Worm (Caenorhabditis elegans) whole organism, L1 larva: ENCODE data around the gene exc-7.

Experiments used
- C04F5.9 ChIP-seq: sonication (generic microtip); optimal IDR thresholded peaks from 2 replicates; lab custom pipeline; 2016; ENCODE audit warnings: missing genetic modification characterization, missing compliant biosample characterization
- C34B4.2 ChIP-seq: sonication (generic microtip); optimal IDR thresholded peaks from 2 replicates; lab custom pipeline; 2017; ENCODE audit warnings: mild to moderate bottlenecking, missing genetic modification characterization, missing compliant biosample characterization
- F16B12.6 ChIP-seq: fragments of 150-350 bp; optimal IDR thresholded peaks from 2 replicates; lab custom pipeline; 2014; ENCODE audit warnings: missing biosample characterization, missing genetic modification characterization
- blmp-1 ChIP-seq: fragments of 150-350 bp; optimal IDR thresholded peaks from 2 replicates; lab custom pipeline; 2014; ENCODE audit warnings: missing biosample characterization, missing genetic modification characterization
- ceh-8 ChIP-seq: fragments of 200-800 bp; sonication (Bioruptor generic); optimal IDR thresholded peaks from 2 replicates; lab custom pipeline; 2018; ENCODE audit warnings: mild to moderate bottlenecking, missing genetic modification characterization, moderate library complexity, missing compliant biosample characterization
- ceh-82 ChIP-seq, 3 experiments: fragments of 150-350 bp in 1 of 3; sonication (generic microtip) in 2 of 3; optimal IDR thresholded peaks; 2 replicates each; lab custom pipeline; 2014 to 2017; ENCODE audit warnings: missing biosample characterization in 3 of 3, missing genetic modification characterization in 3 of 3
- ceh-90 ChIP-seq: sonication (generic microtip); optimal IDR thresholded peaks from 2 replicates; lab custom pipeline; 2016; ENCODE audit warnings: missing genetic modification characterization, missing compliant biosample characterization
- dpl-1 ChIP-seq, 3 experiments: fragments of 150-350 bp in 2 of 3; sonication (generic microtip) in 1 of 3; optimal IDR thresholded peaks; 2 replicates each; lab custom pipeline; 2014 to 2017; ENCODE audit warnings: missing biosample characterization in 3 of 3, missing genetic modification characterization in 3 of 3, missing genetic modification reagents in 3 of 3
- dsc-1 ChIP-seq: sonication (generic microtip); optimal IDR thresholded peaks from 2 replicates; lab custom pipeline; 2016; ENCODE audit warnings: mild to moderate bottlenecking, missing genetic modification characterization, missing compliant biosample characterization
- efl-1 ChIP-seq, 4 experiments: fragments of 150-350 bp; optimal IDR thresholded peaks in 3 of 4; peaks in 1 of 4; 1 replicate in 1 of 4; 2 replicates in 3 of 4; lab custom pipeline; 2014; ENCODE audit warnings: missing biosample characterization in 2 of 4, missing genetic modification characterization in 2 of 4, missing genetic modification reagents in 2 of 4
- efl-3 ChIP-seq: fragments of 200-800 bp; sonication (Bioruptor generic); optimal IDR thresholded peaks from 2 replicates; lab custom pipeline; 2018; ENCODE audit warnings: mild to moderate bottlenecking, missing genetic modification characterization, missing compliant biosample characterization
- egl-13 ChIP-seq: sonication (generic microtip); optimal IDR thresholded peaks from 2 replicates; lab custom pipeline; 2016; ENCODE audit warnings: missing genotype, missing genetic modification reagents, missing genetic modification characterization, missing compliant biosample characterization
- elt-3 ChIP-seq, 6 experiments: fragments of 150-350 bp in 1 of 6; sonication (generic microtip); optimal IDR thresholded peaks; 2 replicates each; lab custom pipeline; 2017 to 2018; ENCODE audit warnings: missing biosample characterization in 6 of 6, missing genetic modification characterization in 6 of 6, inconsistent platforms in 1 of 6
- ets-5 ChIP-seq: fragments of 200-800 bp; sonication (Bioruptor generic); IDR thresholded peaks from 2 replicates; pipeline ENCODE4 v1.3.6; 2022; ENCODE audit warnings: missing genetic modification characterization, missing compliant biosample characterization
- fos-1 ChIP-seq: fragments of 150-350 bp; optimal IDR thresholded peaks from 2 replicates; lab custom pipeline; 2014; ENCODE audit warnings: missing biosample characterization, missing genetic modification characterization
- grh-1 ChIP-seq: fragments of 200-800 bp; sonication (Bioruptor generic); IDR thresholded peaks from 2 replicates; pipeline ENCODE4 v1.3.6; 2022; ENCODE audit warnings: missing genetic modification reagents, missing genetic modification characterization, missing compliant biosample characterization
- hlh-17 ChIP-seq: fragments of 200-800 bp; sonication (Bioruptor generic); optimal IDR thresholded peaks from 2 replicates; lab custom pipeline; 2018; ENCODE audit warnings: missing genetic modification characterization, mild to moderate bottlenecking, missing compliant biosample characterization, moderate library complexity, borderline replicate concordance
- isw-1 ChIP-seq: fragments of 200-800 bp; sonication (Bioruptor generic); IDR thresholded peaks from 2 replicates; pipeline ENCODE4 v1.3.6; 2022; ENCODE audit warnings: missing genetic modification characterization, missing compliant biosample characterization
- jun-1 ChIP-seq: fragments of 150-350 bp; optimal IDR thresholded peaks from 2 replicates; lab custom pipeline; 2014; ENCODE audit warnings: missing biosample characterization, missing genetic modification reagents, missing genetic modification characterization
- lin-14 ChIP-seq: fragments of 200-800 bp; sonication (Bioruptor generic); optimal IDR thresholded peaks from 2 replicates; lab custom pipeline; 2018; ENCODE audit warnings: mild to moderate bottlenecking, missing genetic modification characterization, moderate library complexity, missing compliant biosample characterization
- lin-35 ChIP-seq, 2 experiments: fragments of 150-350 bp; optimal IDR thresholded peaks; 2 replicates each; lab custom pipeline; 2014; ENCODE audit warnings: missing biosample characterization in 2 of 2, missing genetic modification characterization in 2 of 2, missing genetic modification reagents in 2 of 2
- lsy-2 ChIP-seq, 2 experiments: fragments of 150-350 bp; optimal IDR thresholded peaks; 2 replicates each; lab custom pipeline; 2014; ENCODE audit warnings: missing biosample characterization in 2 of 2, missing genetic modification characterization in 2 of 2
- mab-9 ChIP-seq: fragments of 200-800 bp; sonication (Bioruptor generic); IDR thresholded peaks from 2 replicates; pipeline ENCODE4 v1.3.6; 2022; ENCODE audit warnings: missing genetic modification reagents, missing genetic modification characterization, missing compliant biosample characterization
- mdl-1 ChIP-seq, 2 experiments: fragments of 150-350 bp; optimal IDR thresholded peaks; 2 replicates each; lab custom pipeline; 2014 to 2017; ENCODE audit warnings: missing biosample characterization in 2 of 2, missing genetic modification characterization in 2 of 2, inconsistent platforms in 1 of 2
- mef-2 ChIP-seq: fragments of 150-350 bp; optimal IDR thresholded peaks from 2 replicates; lab custom pipeline; 2014; ENCODE audit warnings: missing biosample characterization, missing genetic modification characterization
- mep-1 ChIP-seq: fragments of 150-350 bp; optimal IDR thresholded peaks from 2 replicates; lab custom pipeline; 2014; ENCODE audit warnings: missing biosample characterization, missing genetic modification characterization
- nhr-11 ChIP-seq: fragments of 150-350 bp; optimal IDR thresholded peaks from 2 replicates; lab custom pipeline; 2014; ENCODE audit warnings: missing biosample characterization, missing genetic modification characterization
- nhr-12 ChIP-seq: sonication (generic microtip); optimal IDR thresholded peaks from 2 replicates; lab custom pipeline; 2017; ENCODE audit warnings: missing biosample characterization, missing genetic modification characterization
- nhr-19 ChIP-seq: fragments of 200-800 bp; sonication (Bioruptor generic); conservative IDR thresholded peaks from 2 replicates; pipeline ENCODE4 v1.3.6; 2022; ENCODE audit warnings: missing genetic modification characterization, missing compliant biosample characterization
- nhr-20 ChIP-seq: sonication (generic microtip); optimal IDR thresholded peaks from 2 replicates; lab custom pipeline; 2016; ENCODE audit warnings: mild to moderate bottlenecking, missing genetic modification characterization, missing compliant biosample characterization
- nhr-237 ChIP-seq: fragments of 150-350 bp; optimal IDR thresholded peaks from 2 replicates; lab custom pipeline; 2014; ENCODE audit warnings: missing biosample characterization, missing genetic modification characterization
- nhr-28 ChIP-seq: fragments of 150-350 bp; optimal IDR thresholded peaks from 2 replicates; lab custom pipeline; 2014; ENCODE audit warnings: missing biosample characterization, missing genetic modification characterization
- nhr-47 ChIP-seq: sonication (generic microtip); optimal IDR thresholded peaks from 2 replicates; lab custom pipeline; 2016; ENCODE audit warnings: mild to moderate bottlenecking, missing genetic modification characterization, moderate library complexity, missing compliant biosample characterization
- nhr-76 ChIP-seq: sonication (generic microtip); optimal IDR thresholded peaks from 2 replicates; lab custom pipeline; 2017; ENCODE audit warnings: missing biosample characterization, missing genetic modification characterization
- nhr-77 ChIP-seq: fragments of 150-350 bp; optimal IDR thresholded peaks from 2 replicates; lab custom pipeline; 2014; ENCODE audit warnings: missing biosample characterization, missing genetic modification characterization
- nhr-84 ChIP-seq: sonication (generic microtip); optimal IDR thresholded peaks from 2 replicates; lab custom pipeline; 2017; ENCODE audit warnings: missing biosample characterization, missing genetic modification characterization
- nhr-85 ChIP-seq: sonication (generic microtip); peaks from one replicate; lab custom pipeline; 2016; ENCODE audit warnings: missing genetic modification characterization, inconsistent platforms, missing compliant biosample characterization
- pag-3 ChIP-seq: sonication (generic microtip); optimal IDR thresholded peaks from 2 replicates; lab custom pipeline; 2017; ENCODE audit warnings: missing genetic modification characterization, mild to moderate bottlenecking, missing compliant biosample characterization, antibody characterized with exemption, borderline replicate concordance; ENCODE audit not compliant: insufficient read depth
- rnt-1 ChIP-seq: sonication (generic microtip); optimal IDR thresholded peaks from 2 replicates; lab custom pipeline; 2016; ENCODE audit warnings: mild to moderate bottlenecking, missing genetic modification characterization, moderate library complexity, missing compliant biosample characterization
- snu-23 ChIP-seq: sonication (generic microtip); optimal IDR thresholded peaks from 2 replicates; lab custom pipeline; 2016; ENCODE audit warnings: missing genetic modification characterization, missing compliant biosample characterization
- sox-4 ChIP-seq: sonication (generic microtip); optimal IDR thresholded peaks from 2 replicates; lab custom pipeline; 2016; ENCODE audit warnings: missing genetic modification characterization, missing compliant biosample characterization
- sptf-1 ChIP-seq: fragments of 150-350 bp; optimal IDR thresholded peaks from 2 replicates; lab custom pipeline; 2014; ENCODE audit warnings: missing biosample characterization, missing genetic modification characterization
- sup-37 ChIP-seq: fragments of 200-800 bp; sonication (Bioruptor generic); optimal IDR thresholded peaks from 2 replicates; lab custom pipeline; 2018; ENCODE audit warnings: mild to moderate bottlenecking, missing genetic modification characterization, missing compliant biosample characterization
- swsn-7 ChIP-seq: sonication (generic microtip); optimal IDR thresholded peaks from 2 replicates; lab custom pipeline; 2016; ENCODE audit warnings: missing genetic modification characterization, missing compliant biosample characterization
- tbx-2 ChIP-seq: sonication (generic microtip); optimal IDR thresholded peaks from 2 replicates; lab custom pipeline; 2016; ENCODE audit warnings: missing genetic modification characterization, missing compliant biosample characterization
- unc-30 ChIP-seq: sonication (generic microtip); optimal IDR thresholded peaks from 2 replicates; lab custom pipeline; 2017; ENCODE audit warnings: missing biosample characterization, missing genetic modification characterization
- unc-62 ChIP-seq: fragments of 150-350 bp; optimal IDR thresholded peaks from 2 replicates; lab custom pipeline; 2014; ENCODE audit warnings: missing biosample characterization, missing genetic modification reagents, missing genetic modification characterization
- unc-86 ChIP-seq: sonication (generic microtip); optimal IDR thresholded peaks from 2 replicates; lab custom pipeline; 2016; ENCODE audit warnings: missing genetic modification characterization, missing compliant biosample characterization
- vab-15 ChIP-seq: sonication (generic microtip); optimal IDR thresholded peaks from 2 replicates; lab custom pipeline; 2017; ENCODE audit warnings: missing genotype, mild to moderate bottlenecking, missing genetic modification characterization, missing compliant biosample characterization
- xbp-1 ChIP-seq: sonication (generic microtip); optimal IDR thresholded peaks from 2 replicates; lab custom pipeline; 2016; ENCODE audit warnings: missing genetic modification characterization, missing compliant biosample characterization
- zag-1 ChIP-seq: fragments of 150-350 bp; optimal IDR thresholded peaks from 2 replicates; lab custom pipeline; 2014; ENCODE audit warnings: missing biosample characterization, missing genetic modification characterization
- ztf-4 ChIP-seq: fragments of 150-350 bp; optimal IDR thresholded peaks from 2 replicates; lab custom pipeline; 2014; ENCODE audit warnings: missing biosample characterization, missing genetic modification characterization

Gene exc-7

DNA sequence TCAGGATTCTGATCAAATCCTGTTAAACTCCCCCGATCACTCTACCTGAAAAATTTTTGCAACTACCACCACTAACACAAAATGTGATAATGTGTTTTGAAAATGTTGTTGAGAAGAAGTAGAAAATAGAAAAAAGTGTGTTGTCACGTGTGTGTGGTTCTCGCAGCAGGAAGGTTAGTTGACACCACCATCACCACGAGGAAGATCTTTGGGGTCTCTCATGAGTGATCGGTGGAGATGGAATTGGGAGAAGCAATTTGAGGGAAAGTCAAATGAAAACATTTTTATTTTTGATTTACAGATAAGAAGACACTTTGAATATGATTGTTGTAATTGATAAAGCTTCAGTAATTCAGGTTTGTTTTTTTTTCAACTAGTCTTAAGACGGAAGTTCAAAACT lies 25.9 kb downstream of the exc-7 start (continued):
- TF ChIP-seq nhr-237 (tag; lab: Kevin White, UChicago): no peak
- peak; percentile 49 for TF ChIP-seq tbx-2 (tag; lab: Kevin White, UChicago)
- no peak for TF ChIP-seq nhr-84 (tag; lab: Kevin White, UChicago)
- TF ChIP-seq mep-1: peak; percentile 24

DNA sequence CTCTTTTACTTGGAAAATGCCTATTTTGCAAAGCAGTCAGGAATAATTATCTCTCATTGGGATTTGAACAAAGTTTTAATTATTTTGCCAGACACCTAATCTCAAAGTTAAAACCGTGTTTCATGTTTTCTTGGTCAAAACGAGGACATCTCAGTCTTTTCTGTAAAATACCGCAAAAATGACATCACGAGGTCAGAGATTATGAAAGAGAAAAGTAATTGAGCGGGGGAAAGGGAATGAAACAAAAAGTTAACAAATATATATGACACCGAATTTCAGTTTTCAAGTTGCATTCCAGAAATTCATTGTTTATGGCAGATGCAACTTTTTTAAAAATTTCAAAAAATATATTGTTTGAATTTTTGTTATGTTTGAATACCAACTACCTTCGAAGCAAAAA lies 26.8 kb downstream of the exc-7 start:
- TF ChIP-seq C34B4.2 (tag; lab: Kevin White, UChicago) (no peak), ztf-4 (tag; lab: Kevin White, UChicago) (no peak), mdl-1 (tag; optimal IDR thresholded peaks at IDR 0.05; lab: Kevin White, UChicago) (no peak), lin-14 (peak; percentile 5), grh-1 (GFP tag; lab: Robert Waterston, UW) (no peak), blmp-1 (peak; percentile 76), nhr-11 (tag; lab: Kevin White, UChicago) (no peak), nhr-77 (tag; lab: Kevin White, UChicago) (no peak), fos-1 (tag; lab: Kevin White, UChicago) (no peak), nhr-12 (tag; lab: Kevin White, UChicago) (no peak), unc-86 (tag; lab: Kevin White, UChicago) (no peak), nhr-237 (tag; lab: Kevin White, UChicago) (no peak), ets-5 (GFP tag; lab: Robert Waterston, UW) (no peak), isw-1 (GFP tag; lab: Robert Waterston, UW) (no peak), sox-4 (tag; lab: Kevin White, UChicago) (no peak), xbp-1 (tag; lab: Kevin White, UChicago) (no peak), C04F5.9 (tag; lab: Kevin White, UChicago) (no peak), hlh-17 (GFP tag; lab: Kevin White, UChicago) (no peak), F16B12.6 (tag; lab: Kevin White, UChicago) (no peak), mef-2 (no peak), pag-3 (no peak), dsc-1 (tag; lab: Kevin White, UChicago) (no peak), vab-15 (tag; lab: Kevin White, UChicago) (no peak), sptf-1 (tag; lab: Kevin White, UChicago) (no peak), ceh-82 (tag; optimal IDR thresholded peaks at IDR 0.05; lab: Kevin White, UChicago) (no peak), elt-3 (tag; optimal IDR thresholded peaks at IDR 0.05; lab: Kevin White, UChicago) (no peak), unc-62 (GFP tag; lab: Kevin White, UChicago) (no peak), sup-37 (GFP tag; lab: Kevin White, UChicago) (no peak), nhr-19 (GFP tag; lab: Robert Waterston, UW) (peak; percentile 56), jun-1 (no peak), snu-23 (GFP tag; lab: Kevin White, UChicago) (peak; percentile 25), zag-1 (tag; lab: Kevin White, UChicago) (no peak), tbx-2 (tag; lab: Kevin White, UChicago) (no peak), rnt-1 (tag; lab: Kevin White, UChicago) (no peak), lsy-2 (tag; optimal IDR thresholded peaks at IDR 0.05; lab: Kevin White, UChicago) (no peak), nhr-28 (tag; lab: Kevin White, UChicago) (no peak), swsn-7 (tag; lab: Kevin White, UChicago) (no peak), efl-3 (GFP tag; lab: Kevin White, UChicago) (no peak), nhr-20 (tag; lab: Kevin White, UChicago) (peak; percentile 55), nhr-76 (tag; lab: Kevin White, UChicago) (no peak), lin-35 (GFP tag; optimal IDR thresholded peaks at IDR 0.05; lab: Kevin White, UChicago) (no peak), unc-30 (tag; lab: Kevin White, UChicago) (no peak), mab-9 (GFP tag; lab: Robert Waterston, UW) (no peak), ceh-90 (tag; lab: Kevin White, UChicago) (no peak), egl-13 (tag; lab: Kevin White, UChicago) (no peak), efl-1 (optimal IDR thresholded peaks at IDR 0.05; lab: Kevin White, UChicago) (no peak), efl-1 (GFP tag; optimal IDR thresholded peaks at IDR 0.05 in 1 of 2; lab: Kevin White, UChicago) (peak in 1 of 2 experiments; percentile 50), ceh-8 (GFP tag; lab: Kevin White, UChicago) (no peak), nhr-47 (tag; lab: Kevin White, UChicago) (no peak), nhr-85 (tag; lab: Kevin White, UChicago) (peak; percentile 70), dpl-1 (GFP tag; optimal IDR thresholded peaks at IDR 0.05; lab: Kevin White, UChicago) (no peak)
